Worm (Caenorhabditis elegans): ENCODE results near the gene F08D12.2.

ce11 chrII:2795413-2795812 is 14.0 kb downstream of the F08D12.2 start:
- no peak for TF ChIP-seq Y105C5A.15 (GFP tag; IDR thresholded peaks at IDR 0.05)
- TF ChIP-seq lin-15B (tag; optimal IDR thresholded peaks at IDR 0.05), result no peak
- TF ChIP-seq nhr-237 (tag; optimal IDR thresholded peaks at IDR 0.05), result no peak
- no peak for TF ChIP-seq arid-1 (GFP tag; conservative IDR thresholded peaks at IDR 0.05)
- no peak for TF ChIP-seq tag-97 (GFP tag; IDR thresholded peaks at IDR 0.05)
- no peak for TF ChIP-seq aha-1 (tag)
- TF ChIP-seq lsy-2 (tag; optimal IDR thresholded peaks at IDR 0.05), result no peak
- no peak for TF ChIP-seq lin-13 (GFP tag; optimal IDR thresholded peaks at IDR 0.05)

Measured in whole organism, L4 larva.